Fruit fly (Drosophila melanogaster) whole organism, embryonic: Measurements from ENCODE around the gene Or85b.

Experiments
- Awh ChIP-seq: fragments of 200-800 bp; sonication (Bioruptor generic); IDR thresholded peaks from 2 replicates; pipeline ENCODE4, ENCODE4 v1.3.6; 2022; ENCODE audit warnings: missing biosample characterization, missing genetic modification characterization
- Bgb ChIP-seq: fragments of 200-800 bp; sonication (Bioruptor generic); IDR thresholded peaks from 2 replicates; pipeline ENCODE4 v1.3.6; 2022; ENCODE audit warnings: missing biosample characterization, missing genetic modification characterization; ENCODE audit not compliant: partially characterized antibody
- CG11504 ChIP-seq: fragments of 200-800 bp; sonication (Bioruptor generic); optimal IDR thresholded peaks from 3 replicates; lab custom pipeline; 2019; ENCODE audit warnings: missing biosample characterization, mild to moderate bottlenecking, missing genetic modification characterization, moderate library complexity
- CG13287 ChIP-seq: fragments of 200-800 bp; sonication (Bioruptor generic); IDR thresholded peaks from 2 replicates; pipeline ENCODE4 v1.3.6; 2022; ENCODE audit warnings: missing biosample characterization, missing genetic modification characterization; ENCODE audit not compliant: partially characterized antibody
- CG1603 ChIP-seq: fragments of 200-800 bp; sonication (Bioruptor generic); optimal IDR thresholded peaks from 2 replicates; lab custom pipeline; 2019; ENCODE audit warnings: missing biosample characterization, mild to moderate bottlenecking, missing genetic modification characterization, moderate library complexity
- CG16779 ChIP-seq: fragments of 200-800 bp; sonication (Bioruptor generic); IDR thresholded peaks from 2 replicates; pipeline ENCODE4 v1.3.6; 2022; ENCODE audit warnings: missing biosample characterization, missing genetic modification characterization
- CG17359 ChIP-seq: fragments of 200-800 bp; sonication (Bioruptor generic); optimal IDR thresholded peaks from 3 replicates; lab custom pipeline; 2018; ENCODE audit warnings: missing biosample characterization, mild to moderate bottlenecking, missing genetic modification characterization, moderate library complexity
- CG17829 ChIP-seq: fragments of 200-800 bp; optimal IDR thresholded peaks from 2 replicates; lab custom pipeline; 2019; ENCODE audit warnings: missing biosample characterization, mild to moderate bottlenecking, missing genetic modification characterization, moderate library complexity
- CG18262 ChIP-seq: fragments of 200-800 bp; optimal IDR thresholded peaks from 3 replicates; lab custom pipeline; 2019; ENCODE audit warnings: missing biosample characterization, mild to moderate bottlenecking, missing genetic modification characterization, moderate library complexity
- CG2199 ChIP-seq: fragments of 200-800 bp; sonication (Bioruptor generic); IDR thresholded peaks from 3 replicates; pipeline ENCODE4 v1.3.6; 2022; ENCODE audit warnings: missing biosample characterization, missing genetic modification characterization
- CG2712 ChIP-seq: fragments of 200-800 bp; optimal IDR thresholded peaks from 3 replicates; lab custom pipeline; 2019; ENCODE audit warnings: missing biosample characterization, mild to moderate bottlenecking, missing genetic modification characterization, moderate library complexity
- CG31441 ChIP-seq: fragments of 200-800 bp; sonication (Bioruptor generic); IDR thresholded peaks from 2 replicates; pipeline ENCODE4 v1.3.6; 2022; ENCODE audit warnings: missing biosample characterization, missing genetic modification characterization
- CG3995 ChIP-seq: fragments of 200-800 bp; sonication (Bioruptor generic); optimal IDR thresholded peaks from 3 replicates; lab custom pipeline; 2016; ENCODE audit warnings: missing biosample characterization, missing genetic modification characterization
- CG42726 ChIP-seq: fragments of 200-800 bp; sonication (Bioruptor generic); IDR thresholded peaks from 2 replicates; pipeline ENCODE4 v1.3.6; 2022; ENCODE audit warnings: missing biosample characterization, missing genetic modification characterization; ENCODE audit not compliant: partially characterized antibody
- CG6791 ChIP-seq: fragments of 200-800 bp; sonication (Bioruptor generic); IDR thresholded peaks from 3 replicates; pipeline ENCODE4 v1.3.6; 2022; ENCODE audit warnings: missing biosample characterization, missing genetic modification characterization; ENCODE audit not compliant: partially characterized antibody
- CG8290 ChIP-seq, 3 experiments: fragments of 200-800 bp; sonication (Bioruptor generic); optimal IDR thresholded peaks; 2 replicates each; lab custom pipeline; 2016 to 2019; ENCODE audit warnings: missing biosample characterization in 3 of 3, missing genetic modification characterization in 3 of 3, mild to moderate bottlenecking in 2 of 3, moderate library complexity in 1 of 3
- CG9727 ChIP-seq: fragments of 200-800 bp; sonication (Bioruptor generic); optimal IDR thresholded peaks from 3 replicates; lab custom pipeline; 2017; ENCODE audit warnings: missing biosample characterization, mild to moderate bottlenecking, missing genetic modification characterization
- Deaf1 ChIP-seq: fragments of 200-800 bp; optimal IDR thresholded peaks from 3 replicates; lab custom pipeline; 2019; ENCODE audit warnings: missing biosample characterization, mild to moderate bottlenecking, missing genetic modification characterization, moderate library complexity
- Drgx ChIP-seq: fragments of 200-800 bp; sonication (Bioruptor generic); IDR thresholded peaks from 2 replicates; pipeline ENCODE4 v1.3.6; 2022; ENCODE audit warnings: missing biosample characterization, missing genetic modification characterization
- HLH4C ChIP-seq: fragments of 200-800 bp; sonication (Bioruptor generic); IDR thresholded peaks from 3 replicates; pipeline ENCODE4 v1.3.6; 2022; ENCODE audit warnings: missing biosample characterization, missing genetic modification characterization; ENCODE audit not compliant: partially characterized antibody
- Hr78 ChIP-seq, 2 experiments: fragments of 200-800 bp in 1 of 2; fragments of >200 bp in 1 of 2; sonication (Bioruptor generic) in 1 of 2; optimal IDR thresholded peaks; 2 replicates each; lab custom pipeline; 2017 to 2019; ENCODE audit warnings: missing biosample characterization in 2 of 2, missing genetic modification characterization in 2 of 2, mild to moderate bottlenecking in 1 of 2, moderate library complexity in 1 of 2
- Jarid2 ChIP-seq: fragments of 200-800 bp; sonication (Bioruptor generic); optimal IDR thresholded peaks from 3 replicates; lab custom pipeline; 2017; ENCODE audit warnings: mild to moderate bottlenecking, missing biosample characterization, missing genetic modification reagents, missing genetic modification characterization
- Med ChIP-seq: fragments of 200-800 bp; sonication (Bioruptor generic); peaks from one replicate; lab custom pipeline; 2016; ENCODE audit warnings: missing biosample characterization, missing genetic modification characterization, mild to moderate bottlenecking, inconsistent platforms, moderate library complexity
- NC2β ChIP-seq: fragments of 200-800 bp; sonication (Bioruptor generic); optimal IDR thresholded peaks from 2 replicates; lab custom pipeline; 2016; ENCODE audit warnings: missing biosample characterization, missing genetic modification characterization
- NK7.1 ChIP-seq: fragments of 200-800 bp; sonication (Bioruptor generic); optimal IDR thresholded peaks from 3 replicates; lab custom pipeline; 2016; ENCODE audit warnings: missing biosample characterization, missing genetic modification characterization
- Nf-YC ChIP-seq: fragments of 200-800 bp; optimal IDR thresholded peaks from 3 replicates; lab custom pipeline; 2019; ENCODE audit warnings: missing biosample characterization, mild to moderate bottlenecking, missing genetic modification characterization, moderate library complexity
- Opbp ChIP-seq: fragments of 200-800 bp; sonication (Bioruptor generic); IDR thresholded peaks from 3 replicates; pipeline ENCODE4 v1.3.6; 2022; ENCODE audit warnings: missing biosample characterization, missing genetic modification characterization; ENCODE audit not compliant: partially characterized antibody
- Pdp1 ChIP-seq, 2 experiments: fragments of 200-800 bp; sonication (Bioruptor generic); optimal IDR thresholded peaks; 3 replicates each; lab custom pipeline; 2016; ENCODE audit warnings: missing biosample characterization in 2 of 2, missing genetic modification characterization in 2 of 2, mild to moderate bottlenecking in 1 of 2, moderate library complexity in 1 of 2
- Rx ChIP-seq: fragments of 200-800 bp; sonication (Bioruptor generic); IDR thresholded peaks from 2 replicates; pipeline ENCODE4 v1.3.6; 2022; ENCODE audit warnings: missing biosample characterization, missing genetic modification characterization
- Scr ChIP-seq: fragments of 200-800 bp; sonication (Bioruptor generic); IDR thresholded peaks from 2 replicates; pipeline ENCODE4 v1.3.6; 2022; ENCODE audit warnings: missing biosample characterization, missing genetic modification characterization; ENCODE audit not compliant: partially characterized antibody
- abd-A ChIP-seq: fragments of 200-800 bp; sonication (Bioruptor generic); optimal IDR thresholded peaks from 3 replicates; lab custom pipeline; 2019; ENCODE audit warnings: missing biosample characterization, mild to moderate bottlenecking, missing genetic modification characterization, moderate library complexity
- amos ChIP-seq: fragments of 200-800 bp; sonication (Bioruptor generic); IDR thresholded peaks from 2 replicates; pipeline ENCODE4 v1.3.6; 2022; ENCODE audit warnings: missing biosample characterization, missing genetic modification characterization; ENCODE audit not compliant: partially characterized antibody
- bbx ChIP-seq: fragments of 200-800 bp; sonication (Bioruptor generic); IDR thresholded peaks from 2 replicates; pipeline ENCODE4 v1.3.6; 2022; ENCODE audit warnings: missing biosample characterization, missing genetic modification characterization; ENCODE audit not compliant: partially characterized antibody
- chm ChIP-seq: fragments of 200-800 bp; sonication (Bioruptor generic); IDR thresholded peaks from 2 replicates; pipeline ENCODE4 v1.3.6; 2022; ENCODE audit warnings: missing biosample characterization, missing genetic modification characterization
- ci ChIP-seq: fragments of 200-800 bp; sonication (Bioruptor generic); IDR thresholded peaks from 3 replicates; pipeline ENCODE4 v1.3.6; 2022; ENCODE audit warnings: missing biosample characterization, missing genetic modification characterization
- insv ChIP-seq, 2 experiments: fragments of 200-800 bp; sonication (Bioruptor generic); optimal IDR thresholded peaks; 3 replicates each; lab custom pipeline; 2016 to 2018; ENCODE audit warnings: missing biosample characterization in 2 of 2, missing genetic modification characterization in 2 of 2
- kni ChIP-seq: fragments of 200-800 bp; sonication (Bioruptor generic); optimal IDR thresholded peaks from 3 replicates; lab custom pipeline; 2017; ENCODE audit warnings: mild to moderate bottlenecking, missing biosample characterization, missing genetic modification reagents, missing genetic modification characterization
- nerfin-1 ChIP-seq: fragments of 200-800 bp; sonication (Bioruptor generic); optimal IDR thresholded peaks from 3 replicates; lab custom pipeline; 2019; ENCODE audit warnings: missing biosample characterization, mild to moderate bottlenecking, missing genetic modification characterization, moderate library complexity
- nerfin-2 ChIP-seq: fragments of 200-800 bp; sonication (Bioruptor generic); IDR thresholded peaks from 2 replicates; pipeline ENCODE4 v1.3.6; 2022; ENCODE audit warnings: missing biosample characterization, missing genetic modification characterization; ENCODE audit not compliant: partially characterized antibody
- pum ChIP-seq: fragments of 200-800 bp; sonication (Bioruptor generic); optimal IDR thresholded peaks from 2 replicates; lab custom pipeline; 2016; ENCODE audit warnings: missing biosample characterization, missing genetic modification characterization
- sens ChIP-seq: fragments of 200-800 bp; sonication (Bioruptor generic); peaks from one replicate; lab custom pipeline; 2016; ENCODE audit warnings: missing biosample characterization, missing genetic modification characterization
- stwl ChIP-seq: fragments of 200-800 bp; sonication (Bioruptor generic); optimal IDR thresholded peaks from 3 replicates; lab custom pipeline; 2018; ENCODE audit warnings: missing biosample characterization, mild to moderate bottlenecking, missing genetic modification characterization, moderate library complexity
- tx ChIP-seq: fragments of 200-800 bp; sonication (Bioruptor generic); optimal IDR thresholded peaks from 2 replicates; lab custom pipeline; 2016; ENCODE audit warnings: missing biosample characterization, missing genetic modification characterization
- z ChIP-seq: fragments of 200-800 bp; sonication (Bioruptor generic); IDR thresholded peaks from 3 replicates; pipeline ENCODE4 v1.3.6; 2022; ENCODE audit warnings: missing biosample characterization, missing genetic modification characterization
- zen ChIP-seq: fragments of 200-800 bp; sonication (Bioruptor generic); optimal IDR thresholded peaks from 3 replicates; lab custom pipeline; 2018; ENCODE audit warnings: missing biosample characterization, mild to moderate bottlenecking, missing genetic modification characterization, moderate library complexity
- zen2 ChIP-seq: fragments of 200-800 bp; sonication (Bioruptor generic); IDR thresholded peaks from 3 replicates; pipeline ENCODE4 v1.3.6; 2022; ENCODE audit warnings: missing biosample characterization, missing genetic modification characterization; ENCODE audit not compliant: partially characterized antibody

Gene Or85b

DNA sequence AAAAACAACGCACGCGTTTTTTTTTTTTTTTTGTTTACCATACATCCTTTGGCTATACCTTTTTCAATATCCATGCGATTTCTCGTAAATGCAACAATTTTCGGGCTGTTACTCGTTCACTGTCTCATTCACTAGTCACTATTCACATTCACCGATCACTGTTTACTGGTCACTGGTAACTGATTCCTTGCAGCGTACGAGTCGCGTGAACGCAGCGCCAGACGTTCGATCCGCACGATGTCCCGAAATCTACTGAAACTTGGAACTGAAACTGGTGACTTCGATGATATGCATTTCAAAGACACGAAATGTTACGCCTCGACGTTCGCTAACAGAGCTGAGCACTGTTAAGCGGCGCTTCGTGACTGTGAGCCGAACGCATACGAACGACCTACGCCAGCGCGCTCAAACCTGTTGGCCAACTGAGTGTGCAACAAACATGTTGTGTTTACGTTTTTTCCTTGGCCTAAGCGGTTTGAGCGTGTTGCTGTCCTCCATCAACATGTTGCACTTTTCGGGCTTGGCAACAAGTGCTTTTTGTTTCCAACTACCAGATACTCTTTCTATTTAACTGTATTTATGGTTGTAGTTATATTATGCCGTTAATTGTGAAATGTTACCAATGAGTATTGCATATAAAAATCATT is 33.7 kb downstream of the Or85b start, which contains the start of gene CG45263:
CG45263 (minus strand) TSS at position 257 of the 647 bp plus-strand sequence.
- TF ChIP-seq nerfin-1 (tag; lab: Kevin White, UChicago) (peak; percentile 17), ci (GFP tag; lab: Robert Waterston, UW) (peak; percentile 39; the same call in 1 of the 3 replicates), CG42726 (peak; percentile 58; the same call in 1 of the 2 replicates), CG16779 (no peak), amos (GFP tag; lab: Robert Waterston, UW) (0 out of 2 replicates have a peak, but pooled peaks have one; percentile 24), NC2β (GFP tag; lab: Kevin White, UChicago) (peak; percentile 26), CG2712 (tag; lab: Kevin White, UChicago) (peak; percentile 16), CG17359 (tag; lab: Kevin White, UChicago) (no peak), tx (GFP tag; lab: Kevin White, UChicago) (no peak), kni (no peak), zen2 (GFP tag; lab: Robert Waterston, UW) (peak; percentile 58; the same call in 2 of the 3 replicates), CG1603 (peak; percentile 31), stwl (peak; percentile 76), NK7.1 (no peak), nerfin-2 (GFP tag; lab: Robert Waterston, UW) (peak; percentile 28; the same call in 1 of the 2 replicates), CG2199 (GFP tag; lab: Robert Waterston, UW) (0 out of 3 replicates have a peak, but pooled peaks have one; percentile 61), Opbp (GFP tag; lab: Robert Waterston, UW) (peak; percentile 49; the same call in 1 of the 3 replicates), z (GFP tag; lab: Robert Waterston, UW) (peak; percentile 94), CG31441 (peak; percentile 95), CG9727 (GFP tag; lab: Kevin White, UChicago) (peak; percentile 6), chm (GFP tag; lab: Robert Waterston, UW) (0 out of 2 replicates have a peak, but pooled peaks have one; percentile 28), HLH4C (GFP tag; lab: Robert Waterston, UW) (peak; percentile 25; the same call in 1 of the 3 replicates), Jarid2 (GFP tag; lab: Kevin White, UChicago) (peak; percentile 97), Bgb (GFP tag; lab: Robert Waterston, UW) (peak; percentile 44; the same call in 1 of the 2 replicates), pum (GFP tag; lab: Kevin White, UChicago) (no peak), CG8290 (GFP tag; optimal IDR thresholded peaks at IDR 0.05; lab: Kevin White, UChicago) (no peak), CG8290 (tag; optimal IDR thresholded peaks at IDR 0.05; lab: Kevin White, UChicago) (peak in 1 of 2 experiments; percentile 34), Nf-YC (no peak), CG13287 (GFP tag; lab: Robert Waterston, UW) (peak; percentile 26; the same call in 1 of the 2 replicates), CG11504 (tag; lab: Kevin White, UChicago) (peak; percentile 99), Scr (GFP tag; lab: Robert Waterston, UW) (peak; percentile 42; the same call in 1 of the 2 replicates), CG6791 (GFP tag; lab: Robert Waterston, UW) (peak; percentile 62; the same call in 2 of the 3 replicates), Drgx (GFP tag; lab: Robert Waterston, UW) (peak; percentile 37; the same call in 1 of the 2 replicates), CG18262 (tag; lab: Kevin White, UChicago) (no peak), Deaf1 (peak; percentile 98), CG17829 (tag; lab: Kevin White, UChicago) (peak; percentile 27), Med (GFP tag; lab: Kevin White, UChicago) (peak; percentile 83), Pdp1 (GFP tag; optimal IDR thresholded peaks at IDR 0.05; lab: Kevin White, UChicago) (no peak), Awh (GFP tag; lab: Robert Waterston, UW) (0 out of 2 replicates have a peak, but pooled peaks have one; percentile 27), sens (GFP tag; lab: Kevin White, UChicago) (peak; percentile 79), abd-A (tag; lab: Kevin White, UChicago) (peak; percentile 35), insv (GFP tag; optimal IDR thresholded peaks at IDR 0.05; lab: Kevin White, UChicago) (peak in 1 of 2 experiments; percentile 7), zen (peak; percentile 33), Rx (GFP tag; lab: Robert Waterston, UW) (no peak), bbx (GFP tag; lab: Robert Waterston, UW) (peak; percentile 52), Hr78 (GFP tag; optimal IDR thresholded peaks at IDR 0.05; lab: Kevin White, UChicago) (peak in 1 of 2 experiments; percentile 88), CG3995 (GFP tag; lab: Kevin White, UChicago) (peak; percentile 96)
